Worm (Caenorhabditis elegans) whole organism, mixed stage, embryonic: ENCODE data around the gene F09F9.5.
A peak's percentile ranks its signal among the peaks of the same experiment; 100 is the strongest.

Experiments
- M03D4.4 ChIP-seq: sonication (generic microtip); optimal IDR thresholded peaks from 2 replicates; lab custom pipeline; 2017; ENCODE audit warnings: mild to moderate bottlenecking, missing genetic modification characterization, missing compliant biosample characterization
- bed-3 ChIP-seq: fragments of 200-800 bp; sonication (Bioruptor generic); optimal IDR thresholded peaks from 3 replicates; lab custom pipeline; 2018; ENCODE audit warnings: mild to moderate bottlenecking, missing genetic modification characterization, moderate library complexity, missing compliant biosample characterization
- blmp-1 ChIP-seq: fragments of 150-350 bp; optimal IDR thresholded peaks from 2 replicates; lab custom pipeline; 2014; ENCODE audit warnings: missing biosample characterization, missing genetic modification characterization
- ceh-39 ChIP-seq: fragments of 150-350 bp; optimal IDR thresholded peaks from 2 replicates; lab custom pipeline; 2014; ENCODE audit warnings: missing biosample characterization, missing genetic modification characterization
- ceh-43 ChIP-seq: fragments of 200-800 bp; sonication (Bioruptor generic); optimal IDR thresholded peaks from 2 replicates; lab custom pipeline; 2018; ENCODE audit warnings: mild to moderate bottlenecking, missing genetic modification characterization, moderate library complexity, missing compliant biosample characterization
- ceh-83 ChIP-seq: fragments of 200-800 bp; sonication (Bioruptor generic); optimal IDR thresholded peaks from 2 replicates; lab custom pipeline; 2018; ENCODE audit warnings: mild to moderate bottlenecking, missing genetic modification characterization, missing compliant biosample characterization
- ces-1 ChIP-seq: fragments of 150-350 bp; optimal IDR thresholded peaks from 2 replicates; lab custom pipeline; 2014; ENCODE audit warnings: missing biosample characterization, missing genetic modification reagents, missing genetic modification characterization
- cnd-1 ChIP-seq: fragments of 200-800 bp; sonication (Bioruptor generic); optimal IDR thresholded peaks from 2 replicates; lab custom pipeline; 2018; ENCODE audit warnings: mild to moderate bottlenecking, missing genetic modification characterization, missing compliant biosample characterization
- drap-1 ChIP-seq: fragments of 200-800 bp; sonication (Bioruptor generic); optimal IDR thresholded peaks from 3 replicates; lab custom pipeline; 2018; ENCODE audit warnings: mild to moderate bottlenecking, missing genetic modification characterization, missing compliant biosample characterization
- elt-1 ChIP-seq: sonication (generic microtip); optimal IDR thresholded peaks from 2 replicates; lab custom pipeline; 2017; ENCODE audit warnings: missing genetic modification characterization, mild to moderate bottlenecking, missing compliant biosample characterization, antibody characterized with exemption, moderate library complexity, borderline replicate concordance; ENCODE audit not compliant: insufficient read depth
- elt-3 ChIP-seq: fragments of 150-350 bp; optimal IDR thresholded peaks from 2 replicates; lab custom pipeline; 2014; ENCODE audit warnings: missing biosample characterization, missing genetic modification characterization
- flh-1 ChIP-seq: fragments of 200-800 bp; sonication (Bioruptor generic); optimal IDR thresholded peaks from 2 replicates; lab custom pipeline; 2018; ENCODE audit warnings: mild to moderate bottlenecking, missing genetic modification characterization, moderate library complexity, missing compliant biosample characterization
- ham-2 ChIP-seq: fragments of 200-800 bp; sonication (Bioruptor generic); optimal IDR thresholded peaks from 2 replicates; lab custom pipeline; 2018; ENCODE audit warnings: mild to moderate bottlenecking, missing genetic modification characterization, missing compliant biosample characterization
- hlh-1 ChIP-seq: fragments of 150-350 bp; optimal IDR thresholded peaks from 2 replicates; lab custom pipeline; 2014; ENCODE audit warnings: missing biosample characterization, missing genetic modification reagents, missing genetic modification characterization
- lin-13 ChIP-seq: fragments of 150-350 bp; optimal IDR thresholded peaks from 2 replicates; lab custom pipeline; 2014; ENCODE audit warnings: missing biosample characterization, missing genetic modification characterization
- lin-32 ChIP-seq: fragments of 200-800 bp; sonication (Bioruptor generic); optimal IDR thresholded peaks from 2 replicates; lab custom pipeline; 2018; ENCODE audit warnings: mild to moderate bottlenecking, missing genetic modification characterization, missing compliant biosample characterization
- lsy-2 ChIP-seq: fragments of 150-350 bp; optimal IDR thresholded peaks from 2 replicates; lab custom pipeline; 2014; ENCODE audit warnings: missing biosample characterization, missing genetic modification characterization
- mab-5 ChIP-seq: fragments of 150-350 bp; optimal IDR thresholded peaks from 2 replicates; lab custom pipeline; 2014; ENCODE audit warnings: missing biosample characterization, missing genetic modification characterization
- mep-1 ChIP-seq: fragments of 150-350 bp; optimal IDR thresholded peaks from 2 replicates; lab custom pipeline; 2017; ENCODE audit warnings: missing biosample characterization, missing genetic modification reagents, missing genetic modification characterization, inconsistent platforms
- mls-2 ChIP-seq: sonication (generic microtip); optimal IDR thresholded peaks from 2 replicates; lab custom pipeline; 2016; ENCODE audit warnings: mild to moderate bottlenecking, missing genetic modification characterization, moderate library complexity, missing compliant biosample characterization
- nhr-12 ChIP-seq: fragments of 150-350 bp; optimal IDR thresholded peaks from 2 replicates; lab custom pipeline; 2014; ENCODE audit warnings: missing biosample characterization, missing genetic modification characterization
- nhr-2 ChIP-seq: fragments of 150-350 bp; optimal IDR thresholded peaks from 2 replicates; lab custom pipeline; 2014; ENCODE audit warnings: missing biosample characterization, missing genetic modification characterization
- nhr-237 ChIP-seq: fragments of 150-350 bp; optimal IDR thresholded peaks from 2 replicates; lab custom pipeline; 2014; ENCODE audit warnings: missing biosample characterization, missing genetic modification characterization
- nhr-28 ChIP-seq: fragments of 150-350 bp; optimal IDR thresholded peaks from 2 replicates; lab custom pipeline; 2014; ENCODE audit warnings: missing biosample characterization, missing genetic modification characterization
- nhr-76 ChIP-seq: sonication (generic microtip); optimal IDR thresholded peaks from 2 replicates; lab custom pipeline; 2017; ENCODE audit warnings: missing biosample characterization, missing genetic modification characterization
- pha-4 ChIP-seq: fragments of 150-350 bp; optimal IDR thresholded peaks from 2 replicates; lab custom pipeline; 2018; ENCODE audit warnings: missing biosample characterization, missing genetic modification reagents, missing genetic modification characterization
- sem-2 ChIP-seq: fragments of 200-800 bp; sonication (Bioruptor generic); optimal IDR thresholded peaks from 2 replicates; lab custom pipeline; 2018; ENCODE audit warnings: mild to moderate bottlenecking, missing genetic modification characterization, missing compliant biosample characterization
- snpc-4 ChIP-seq: fragments of 150-350 bp; optimal IDR thresholded peaks from 2 replicates; lab custom pipeline; 2014; ENCODE audit warnings: missing biosample characterization, missing genetic modification characterization
- sptf-1 ChIP-seq: sonication (generic microtip); optimal IDR thresholded peaks from 2 replicates; lab custom pipeline; 2017; ENCODE audit warnings: mild to moderate bottlenecking, missing genetic modification characterization, moderate library complexity, missing compliant biosample characterization
- tbx-8 ChIP-seq: fragments of 200-800 bp; sonication (Bioruptor generic); optimal IDR thresholded peaks from 2 replicates; lab custom pipeline; 2018; ENCODE audit warnings: mild to moderate bottlenecking, missing genetic modification characterization, moderate library complexity, missing compliant biosample characterization
- unc-120 ChIP-seq: sonication (generic microtip); optimal IDR thresholded peaks from 2 replicates; lab custom pipeline; 2017; ENCODE audit warnings: missing genetic modification characterization, missing compliant biosample characterization; ENCODE audit not compliant: poor library complexity, severe bottlenecking
- unc-39 ChIP-seq: fragments of 150-350 bp; optimal IDR thresholded peaks from 2 replicates; lab custom pipeline; 2014; ENCODE audit warnings: missing biosample characterization, missing genetic modification characterization
- unc-62 ChIP-seq: fragments of 150-350 bp; optimal IDR thresholded peaks from 2 replicates; lab custom pipeline; 2014; ENCODE audit warnings: missing biosample characterization, missing genetic modification reagents, missing genetic modification characterization
- zip-8 ChIP-seq: fragments of 150-350 bp; optimal IDR thresholded peaks from 2 replicates; lab custom pipeline; 2014; ENCODE audit warnings: missing biosample characterization, missing genetic modification characterization
- ztf-11 ChIP-seq: fragments of 150-350 bp; optimal IDR thresholded peaks from 2 replicates; lab custom pipeline; 2014; ENCODE audit warnings: missing biosample characterization, missing genetic modification characterization

F09F9.5 gene

DNA sequence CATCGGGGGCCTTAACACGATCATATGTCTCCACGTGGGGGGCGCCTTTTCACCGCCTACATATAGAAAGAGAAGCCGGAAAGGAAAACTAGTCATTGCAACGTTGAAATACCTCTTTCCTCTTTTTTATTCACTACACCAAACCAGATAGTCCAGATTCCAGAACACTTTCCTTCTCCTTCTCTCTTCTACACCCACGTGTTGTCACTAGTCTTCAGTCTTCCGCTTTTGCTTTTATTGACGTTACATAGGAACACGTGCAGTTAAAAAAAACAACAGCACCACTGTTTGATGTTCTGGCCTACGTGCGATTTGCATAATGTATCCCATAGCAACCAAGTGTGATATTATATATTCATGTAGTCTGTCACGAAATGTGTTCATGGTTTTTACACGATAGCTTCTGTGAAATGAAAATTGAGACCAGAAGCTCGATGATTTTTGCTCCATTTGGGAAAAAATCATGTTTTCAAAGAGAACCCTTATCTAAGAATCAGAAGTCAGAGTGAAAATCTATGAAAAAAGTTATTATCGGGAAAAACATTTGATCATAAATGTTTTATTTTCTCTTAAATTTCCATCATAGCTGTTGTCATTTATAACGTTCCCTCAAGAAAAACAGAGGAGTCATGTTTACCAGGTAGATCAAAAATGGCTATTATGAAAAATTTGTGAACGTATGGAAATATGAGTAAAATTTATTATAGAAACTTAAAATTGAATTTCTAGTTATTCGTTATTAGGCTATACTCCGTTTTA is 25.7 kb downstream of the F09F9.5 start:
- TF ChIP-seq ztf-11 (tag; lab: Kevin White, UChicago) (no peak), mep-1 (no peak), sptf-1 (tag; lab: Kevin White, UChicago) (no peak), tbx-8 (GFP tag; lab: Kevin White, UChicago) (no peak), zip-8 (tag; lab: Kevin White, UChicago) (no peak), pha-4 (no peak), ces-1 (no peak), ham-2 (GFP tag; lab: Kevin White, UChicago) (no peak), mab-5 (no peak), nhr-28 (no peak), unc-39 (tag; lab: Kevin White, UChicago) (no peak), hlh-1 (tag; lab: Kevin White, UChicago) (no peak), nhr-2 (no peak), unc-62 (no peak), elt-1 (tag; lab: Kevin White, UChicago) (no peak), elt-3 (tag; lab: Kevin White, UChicago) (no peak), mls-2 (tag; lab: Kevin White, UChicago) (no peak), snpc-4 (tag; lab: Kevin White, UChicago) (no peak), nhr-237 (tag; lab: Kevin White, UChicago) (no peak), ceh-83 (GFP tag; lab: Kevin White, UChicago) (no peak)

ce11 chrX:4144136-4144781 is 26.5 kb downstream of the F09F9.5 start:
- TF ChIP-seq bed-3 (GFP tag; lab: Kevin White, UChicago): no peak
- no peak for TF ChIP-seq elt-1 (tag; lab: Kevin White, UChicago)
- no peak for TF ChIP-seq unc-120
- no peak for TF ChIP-seq nhr-12 (tag; lab: Kevin White, UChicago)
- no peak for TF ChIP-seq zip-8 (tag; lab: Kevin White, UChicago)
- TF ChIP-seq tbx-8 (GFP tag; lab: Kevin White, UChicago): no peak
- no peak for TF ChIP-seq sptf-1 (tag; lab: Kevin White, UChicago)
- no peak for TF ChIP-seq unc-62
- TF ChIP-seq mep-1: no peak
- no peak for TF ChIP-seq mls-2 (tag; lab: Kevin White, UChicago)
- TF ChIP-seq nhr-237 (tag; lab: Kevin White, UChicago): no peak
- no peak for TF ChIP-seq mab-5
- no peak for TF ChIP-seq drap-1 (GFP tag; lab: Kevin White, UChicago)
- no peak for TF ChIP-seq flh-1 (GFP tag; lab: Kevin White, UChicago)

ce11 chrX:4145051-4145826 is 27.5 kb downstream of the F09F9.5 start:
- TF ChIP-seq nhr-2 (no peak), M03D4.4 (tag; lab: Kevin White, UChicago) (no peak), nhr-237 (tag; lab: Kevin White, UChicago) (no peak), hlh-1 (tag; lab: Kevin White, UChicago) (peak; percentile 24), lin-32 (GFP tag; lab: Kevin White, UChicago) (no peak), pha-4 (no peak), ceh-43 (GFP tag; lab: Kevin White, UChicago) (no peak), elt-1 (tag; lab: Kevin White, UChicago) (no peak), unc-39 (tag; lab: Kevin White, UChicago) (no peak), nhr-12 (tag; lab: Kevin White, UChicago) (no peak), blmp-1 (tag; lab: Kevin White, UChicago) (no peak), bed-3 (GFP tag; lab: Kevin White, UChicago) (no peak), mep-1 (peak; percentile 1), ceh-39 (peak; percentile 40), sptf-1 (tag; lab: Kevin White, UChicago) (peak; percentile 58), ztf-11 (tag; lab: Kevin White, UChicago) (no peak), mab-5 (no peak), ceh-83 (GFP tag; lab: Kevin White, UChicago) (peak; percentile 46), unc-62 (no peak), lin-13 (tag; lab: Kevin White, UChicago) (no peak), snpc-4 (tag; lab: Kevin White, UChicago) (no peak), ham-2 (GFP tag; lab: Kevin White, UChicago) (peak; percentile 2), nhr-28 (no peak), mls-2 (tag; lab: Kevin White, UChicago) (peak; percentile 46), flh-1 (GFP tag; lab: Kevin White, UChicago) (no peak), nhr-76 (tag; lab: Kevin White, UChicago) (no peak), sem-2 (no peak), drap-1 (GFP tag; lab: Kevin White, UChicago) (no peak), cnd-1 (tag; lab: Kevin White, UChicago) (peak; percentile 20), tbx-8 (GFP tag; lab: Kevin White, UChicago) (no peak), ces-1 (peak; percentile 59), unc-120 (peak; percentile 17), lsy-2 (tag; lab: Kevin White, UChicago) (no peak), zip-8 (tag; lab: Kevin White, UChicago) (no peak), elt-3 (tag; lab: Kevin White, UChicago) (no peak)
